Worm (Caenorhabditis elegans) whole organism, early embryonic: ENCODE data around the gene F46H5.7.

Experiments used
- B0310.2 ChIP-seq: sonication (generic microtip); optimal IDR thresholded peaks from 2 replicates; lab custom pipeline; 2016; ENCODE audit warnings: mild to moderate bottlenecking, missing genetic modification characterization, missing compliant biosample characterization
- F13C5.2 ChIP-seq: sonication (generic microtip); optimal IDR thresholded peaks from 2 replicates; lab custom pipeline; 2017; ENCODE audit warnings: mild to moderate bottlenecking, missing genetic modification characterization, inconsistent platforms, missing compliant biosample characterization
- ama-1 ChIP-seq: fragments of 150-350 bp; optimal IDR thresholded peaks from 2 replicates; lab custom pipeline; 2014
- ceh-13 ChIP-seq: fragments of 200-800 bp; sonication (Bioruptor generic); optimal IDR thresholded peaks from 2 replicates; lab custom pipeline; 2018; ENCODE audit warnings: mild to moderate bottlenecking, missing genetic modification characterization, missing compliant biosample characterization
- flt-1 ChIP-seq: fragments of 200-800 bp; sonication (Bioruptor generic); IDR thresholded peaks from 2 replicates; pipeline ENCODE4 v1.3.6; 2022; ENCODE audit warnings: missing genetic modification characterization, missing compliant biosample characterization
- hmg-4 ChIP-seq: fragments of 200-800 bp; sonication (Bioruptor generic); optimal IDR thresholded peaks from 2 replicates; lab custom pipeline; 2018; ENCODE audit warnings: mild to moderate bottlenecking, missing genetic modification characterization, missing compliant biosample characterization
- hnd-1 ChIP-seq: sonication (generic microtip); optimal IDR thresholded peaks from 2 replicates; lab custom pipeline; 2016; ENCODE audit warnings: missing genetic modification characterization, missing compliant biosample characterization
- pes-1 ChIP-seq: fragments of 200-800 bp; sonication (Bioruptor generic); IDR thresholded peaks from 2 replicates; pipeline ENCODE4 v1.3.6; 2022; ENCODE audit warnings: missing genetic modification reagents, missing genetic modification characterization, missing compliant biosample characterization
- scrt-1 ChIP-seq: fragments of 200-800 bp; sonication (Bioruptor generic); IDR thresholded peaks from 2 replicates; pipeline ENCODE4 v1.3.6; 2022; ENCODE audit warnings: missing genetic modification characterization, missing compliant biosample characterization
- tbx-11 ChIP-seq: fragments of 200-800 bp; sonication (Bioruptor generic); IDR thresholded peaks from 2 replicates; pipeline ENCODE4 v1.3.6; 2022; ENCODE audit warnings: missing genetic modification characterization, missing compliant biosample characterization
- tbx-37 ChIP-seq: fragments of 200-800 bp; sonication (Bioruptor generic); conservative IDR thresholded peaks from 2 replicates; pipeline ENCODE4 v1.3.6; 2022; ENCODE audit warnings: missing genetic modification reagents, missing genetic modification characterization, missing compliant biosample characterization
- tra-4 ChIP-seq: sonication (generic microtip); optimal IDR thresholded peaks from 2 replicates; lab custom pipeline; 2017; ENCODE audit warnings: missing genetic modification characterization, missing compliant biosample characterization

DNA sequence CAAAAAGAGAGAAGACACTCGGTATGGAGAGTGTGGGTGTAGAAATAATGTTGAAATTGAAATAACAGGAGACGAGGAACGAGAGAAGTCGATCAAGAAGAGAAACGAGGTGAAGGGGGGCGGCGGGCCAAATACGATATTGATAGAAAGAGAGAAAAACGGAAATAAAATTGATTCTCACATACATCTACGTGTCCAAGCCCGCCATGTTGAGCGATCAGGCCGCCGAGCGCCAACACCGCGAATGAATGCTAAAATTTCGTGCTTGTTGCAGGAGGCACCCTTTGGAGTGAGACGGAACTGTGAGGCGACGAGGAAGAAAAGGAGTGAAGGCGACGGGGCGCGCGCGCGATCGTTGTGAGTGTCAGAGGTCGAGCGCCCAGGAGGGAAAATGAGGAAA is at the start of gene F46H5.7:
- TF ChIP-seq scrt-1 (no peak), pes-1 (GFP tag; lab: Robert Waterston, UW) (no peak), hmg-4 (GFP tag; lab: Kevin White, UChicago) (no peak), tra-4 (no peak), ama-1 (no peak), tbx-37 (GFP tag; lab: Robert Waterston, UW) (no peak), ceh-13 (GFP tag; lab: Kevin White, UChicago) (no peak), hnd-1 (tag; lab: Kevin White, UChicago) (no peak), tbx-11 (GFP tag; lab: Robert Waterston, UW) (no peak), flt-1 (no peak), B0310.2 (tag; lab: Kevin White, UChicago) (no peak), F13C5.2 (tag; lab: Kevin White, UChicago) (no peak)
